Worm (Caenorhabditis elegans) whole organism, young adult: ENCODE measurements around the gene Y55F3AM.11.

ENCODE experiments used
- B0035.1 ChIP-seq: sonication (generic microtip); optimal IDR thresholded peaks from 2 replicates; lab custom pipeline; 2016; ENCODE audit warnings: missing genetic modification characterization, mild to moderate bottlenecking, missing compliant biosample characterization, missing genotype, missing genetic modification reagents
- D2030.7 ChIP-seq: fragments of 200-800 bp; sonication (Bioruptor generic); IDR thresholded peaks from 2 replicates; pipeline ENCODE4 v1.3.6; 2022; ENCODE audit warnings: missing genetic modification reagents, missing genetic modification characterization, missing compliant biosample characterization
- F22D6.2 ChIP-seq: sonication (generic microtip); optimal IDR thresholded peaks from 2 replicates; lab custom pipeline; 2016; ENCODE audit warnings: mild to moderate bottlenecking, missing genetic modification characterization, missing compliant biosample characterization
- F23B12.7 ChIP-seq: sonication (generic microtip); optimal IDR thresholded peaks from 2 replicates; lab custom pipeline; 2017; ENCODE audit warnings: missing genetic modification characterization, mild to moderate bottlenecking, missing compliant biosample characterization, antibody characterized with exemption, moderate library complexity; ENCODE audit not compliant: insufficient read depth
- F37B4.10 ChIP-seq: fragments of 200-800 bp; sonication (Bioruptor generic); IDR thresholded peaks from 2 replicates; pipeline ENCODE4 v1.3.6; 2022; ENCODE audit warnings: missing genetic modification characterization, missing compliant biosample characterization
- F49E8.2 ChIP-seq: sonication (generic microtip); optimal IDR thresholded peaks from 3 replicates; lab custom pipeline; 2017; ENCODE audit warnings: missing genetic modification characterization, mild to moderate bottlenecking, missing compliant biosample characterization, antibody characterized with exemption, moderate library complexity; ENCODE audit not compliant: insufficient read depth
- F57A8.1 ChIP-seq: fragments of 200-800 bp; sonication (Bioruptor generic); optimal IDR thresholded peaks from 2 replicates; lab custom pipeline; 2018; ENCODE audit warnings: mild to moderate bottlenecking, missing genetic modification characterization, moderate library complexity, missing compliant biosample characterization
- K11D2.4 ChIP-seq: fragments of 200-800 bp; sonication (Bioruptor generic); IDR thresholded peaks from 2 replicates; pipeline ENCODE4 v1.3.6; 2022; ENCODE audit warnings: missing genetic modification reagents, missing genetic modification characterization, missing compliant biosample characterization
- K12H6.12 ChIP-seq: fragments of 200-800 bp; sonication (Bioruptor generic); optimal IDR thresholded peaks from 2 replicates; lab custom pipeline; 2018; ENCODE audit warnings: mild to moderate bottlenecking, missing genetic modification characterization, missing compliant biosample characterization
- Y53F4B.3 ChIP-seq: fragments of 200-800 bp; sonication (Bioruptor generic); IDR thresholded peaks from 2 replicates; pipeline ENCODE4 v1.3.6; 2022; ENCODE audit warnings: missing genetic modification reagents, missing genetic modification characterization, missing compliant biosample characterization
- Y79H2A.3 ChIP-seq: fragments of 200-800 bp; sonication (Bioruptor generic); conservative IDR thresholded peaks from 2 replicates; pipeline ENCODE4 v1.3.6; 2022; ENCODE audit warnings: missing genetic modification reagents, missing genetic modification characterization, missing compliant biosample characterization
- Y95B8A.8 ChIP-seq: fragments of 200-800 bp; sonication (Bioruptor generic); IDR thresholded peaks from 2 replicates; pipeline ENCODE4 v1.3.6; 2022; ENCODE audit warnings: missing genetic modification reagents, missing genetic modification characterization, missing compliant biosample characterization
- aptf-3 ChIP-seq: fragments of 200-800 bp; sonication (Bioruptor generic); IDR thresholded peaks from 2 replicates; pipeline ENCODE4 v1.3.6; 2022; ENCODE audit warnings: missing genetic modification characterization, missing compliant biosample characterization
- attf-6 ChIP-seq: fragments of 200-800 bp; sonication (Bioruptor generic); IDR thresholded peaks from 2 replicates; pipeline ENCODE4 v1.3.6; 2022; ENCODE audit warnings: missing genetic modification reagents, missing genetic modification characterization, missing compliant biosample characterization
- ceh-27 ChIP-seq: fragments of 200-800 bp; sonication (Bioruptor generic); optimal IDR thresholded peaks from 2 replicates; lab custom pipeline; 2018; ENCODE audit warnings: mild to moderate bottlenecking, missing genetic modification characterization, moderate library complexity, missing compliant biosample characterization
- ceh-40 ChIP-seq: fragments of 200-800 bp; sonication (Bioruptor generic); IDR thresholded peaks from 2 replicates; pipeline ENCODE4 v1.3.6; 2022; ENCODE audit warnings: missing genetic modification characterization, missing compliant biosample characterization
- ceh-79 ChIP-seq: sonication (generic microtip); optimal IDR thresholded peaks from 2 replicates; lab custom pipeline; 2017; ENCODE audit warnings: mild to moderate bottlenecking, missing genetic modification characterization, missing compliant biosample characterization
- ceh-91 ChIP-seq: fragments of 200-800 bp; sonication (Bioruptor generic); IDR thresholded peaks from 2 replicates; pipeline ENCODE4 v1.3.6; 2022; ENCODE audit warnings: missing genetic modification reagents, missing genetic modification characterization, missing compliant biosample characterization
- die-1 ChIP-seq: sonication (generic microtip); optimal IDR thresholded peaks from 2 replicates; lab custom pipeline; 2016; ENCODE audit warnings: missing genotype, mild to moderate bottlenecking, missing genetic modification characterization, missing compliant biosample characterization
- dpff-1 ChIP-seq: sonication (generic microtip); optimal IDR thresholded peaks from 2 replicates; lab custom pipeline; 2017; ENCODE audit warnings: mild to moderate bottlenecking, missing genetic modification characterization, missing compliant biosample characterization
- dpl-1 ChIP-seq: fragments of 150-350 bp; optimal IDR thresholded peaks from 2 replicates; lab custom pipeline; 2014; ENCODE audit warnings: missing biosample characterization, missing genetic modification reagents, missing genetic modification characterization
- efl-1 ChIP-seq: fragments of 150-350 bp; optimal IDR thresholded peaks from 2 replicates; lab custom pipeline; 2014; ENCODE audit warnings: missing biosample characterization, missing genetic modification reagents, missing genetic modification characterization
- fkh-3 ChIP-seq: sonication (generic microtip); optimal IDR thresholded peaks from 2 replicates; lab custom pipeline; 2016; ENCODE audit warnings: mild to moderate bottlenecking, missing genetic modification characterization, missing compliant biosample characterization
- him-1 ChIP-seq: sonication (generic microtip); optimal IDR thresholded peaks from 2 replicates; lab custom pipeline; 2016; ENCODE audit warnings: missing genotype, missing genetic modification reagents, missing genetic modification characterization, missing compliant biosample characterization
- hsf-1 ChIP-seq: fragments of 200-800 bp; sonication (Bioruptor generic); IDR thresholded peaks from 2 replicates; pipeline ENCODE4 v1.3.6; 2022; ENCODE audit warnings: missing genetic modification reagents, missing genetic modification characterization, missing compliant biosample characterization
- lin-26 ChIP-seq: fragments of 200-800 bp; sonication (Bioruptor generic); IDR thresholded peaks from 2 replicates; pipeline ENCODE4 v1.3.6; 2022; ENCODE audit warnings: missing genetic modification reagents, missing genetic modification characterization, missing compliant biosample characterization
- lin-35 ChIP-seq, 3 experiments: fragments of 150-350 bp in 2 of 3; sonication (generic microtip) in 1 of 3; optimal IDR thresholded peaks; 2 replicates each; lab custom pipeline; 2014 to 2018; ENCODE audit warnings: missing biosample characterization in 3 of 3, missing genetic modification characterization in 3 of 3, missing genetic modification reagents in 3 of 3
- lin-54 ChIP-seq: fragments of 200-800 bp; sonication (Bioruptor generic); optimal IDR thresholded peaks from 2 replicates; lab custom pipeline; 2018; ENCODE audit warnings: mild to moderate bottlenecking, missing genetic modification characterization, missing compliant biosample characterization
- lir-1 ChIP-seq: fragments of 200-800 bp; sonication (Bioruptor generic); conservative IDR thresholded peaks from 2 replicates; pipeline ENCODE4 v1.3.6; 2022; ENCODE audit warnings: missing genetic modification reagents, missing genetic modification characterization, missing compliant biosample characterization
- lsl-1 ChIP-seq: fragments of 200-800 bp; sonication (Bioruptor generic); optimal IDR thresholded peaks from 2 replicates; lab custom pipeline; 2018; ENCODE audit warnings: mild to moderate bottlenecking, missing genetic modification characterization, moderate library complexity, missing compliant biosample characterization
- madf-8 ChIP-seq: fragments of 200-800 bp; sonication (Bioruptor generic); conservative IDR thresholded peaks from 2 replicates; pipeline ENCODE4 v1.3.6; 2022; ENCODE audit warnings: missing genetic modification reagents, missing genetic modification characterization, missing compliant biosample characterization
- nfya-1 ChIP-seq: sonication (generic microtip); optimal IDR thresholded peaks from 2 replicates; lab custom pipeline; 2017; ENCODE audit warnings: antibody characterized with exemption, missing compliant biosample characterization, missing genetic modification characterization, borderline replicate concordance; ENCODE audit not compliant: insufficient read depth
- nfya-2 ChIP-seq: fragments of 200-800 bp; sonication (Bioruptor generic); IDR thresholded peaks from 2 replicates; pipeline ENCODE4 v1.3.6; 2022; ENCODE audit warnings: missing genetic modification reagents, missing genetic modification characterization, missing compliant biosample characterization
- nhr-27 ChIP-seq: fragments of 200-800 bp; sonication (Bioruptor generic); optimal IDR thresholded peaks from 2 replicates; lab custom pipeline; 2018; ENCODE audit warnings: mild to moderate bottlenecking, missing genetic modification characterization, moderate library complexity, missing compliant biosample characterization
- nhr-90 ChIP-seq: sonication (generic microtip); optimal IDR thresholded peaks from 2 replicates; lab custom pipeline; 2016; ENCODE audit warnings: missing genotype, mild to moderate bottlenecking, missing genetic modification characterization, missing compliant biosample characterization
- rcor-1 ChIP-seq: fragments of 200-800 bp; sonication (Bioruptor generic); IDR thresholded peaks from 2 replicates; pipeline ENCODE4 v1.3.6; 2022; ENCODE audit warnings: missing genetic modification reagents, missing genetic modification characterization, missing compliant biosample characterization
- rec-8 ChIP-seq, 2 experiments: sonication (generic microtip); optimal IDR thresholded peaks; 2 replicates each; lab custom pipeline; 2016; ENCODE audit warnings: mild to moderate bottlenecking in 2 of 2, missing genetic modification characterization in 2 of 2, missing genetic modification reagents in 2 of 2, missing genotype in 2 of 2, missing biosample characterization in 1 of 2, missing compliant biosample characterization in 1 of 2, moderate library complexity in 1 of 2
- repo-1 ChIP-seq: sonication (generic microtip); optimal IDR thresholded peaks from 2 replicates; lab custom pipeline; 2017; ENCODE audit warnings: mild to moderate bottlenecking, missing genetic modification characterization, missing compliant biosample characterization
- rpc-1 ChIP-seq, 2 experiments: fragments of 150-350 bp in 1 of 2; sonication (generic microtip) in 1 of 2; optimal IDR thresholded peaks; 2 replicates each; lab custom pipeline; 2014 to 2018; ENCODE audit warnings: missing biosample characterization in 1 of 2, missing genetic modification characterization in 1 of 2, missing genetic modification reagents in 1 of 2, missing genotype in 1 of 2
- sdz-38 ChIP-seq: sonication (generic microtip); optimal IDR thresholded peaks from 2 replicates; lab custom pipeline; 2016; ENCODE audit warnings: missing genotype, missing genetic modification characterization, missing compliant biosample characterization
- sea-2 ChIP-seq: fragments of 200-800 bp; sonication (Bioruptor generic); IDR thresholded peaks from 2 replicates; pipeline ENCODE4 v1.3.6; 2022; ENCODE audit warnings: missing genetic modification characterization, missing compliant biosample characterization
- tbp1 ChIP-seq: fragments of 200-800 bp; sonication (Bioruptor generic); optimal IDR thresholded peaks from 2 replicates; lab custom pipeline; 2018; ENCODE audit warnings: mild to moderate bottlenecking, missing genetic modification characterization, missing compliant biosample characterization
- unc-130 ChIP-seq: sonication (generic microtip); optimal IDR thresholded peaks from 2 replicates; lab custom pipeline; 2016; ENCODE audit warnings: missing genetic modification reagents, missing genetic modification characterization, missing compliant biosample characterization
- unc-62 ChIP-seq: fragments of 150-350 bp; optimal IDR thresholded peaks from 2 replicates; lab custom pipeline; 2014; ENCODE audit warnings: missing biosample characterization, missing genetic modification reagents, missing genetic modification characterization
- xnd-1 ChIP-seq: sonication (generic microtip); optimal IDR thresholded peaks from 2 replicates; lab custom pipeline; 2016; ENCODE audit warnings: missing genotype, missing genetic modification reagents, missing genetic modification characterization, missing compliant biosample characterization
- zim-3 ChIP-seq: sonication (generic microtip); optimal IDR thresholded peaks from 2 replicates; lab custom pipeline; 2017; ENCODE audit warnings: mild to moderate bottlenecking, missing genetic modification characterization, moderate library complexity, missing compliant biosample characterization
- ztf-22 ChIP-seq: fragments of 200-800 bp; sonication (Bioruptor generic); optimal IDR thresholded peaks from 2 replicates; lab custom pipeline; 2018; ENCODE audit warnings: mild to moderate bottlenecking, missing genetic modification characterization, moderate library complexity, missing compliant biosample characterization
- ztf-6 ChIP-seq: fragments of 200-800 bp; sonication (Bioruptor generic); IDR thresholded peaks from 2 replicates; pipeline ENCODE4 v1.3.6; 2022; ENCODE audit warnings: missing genetic modification reagents, missing genetic modification characterization, missing compliant biosample characterization

Gene Y55F3AM.11

DNA sequence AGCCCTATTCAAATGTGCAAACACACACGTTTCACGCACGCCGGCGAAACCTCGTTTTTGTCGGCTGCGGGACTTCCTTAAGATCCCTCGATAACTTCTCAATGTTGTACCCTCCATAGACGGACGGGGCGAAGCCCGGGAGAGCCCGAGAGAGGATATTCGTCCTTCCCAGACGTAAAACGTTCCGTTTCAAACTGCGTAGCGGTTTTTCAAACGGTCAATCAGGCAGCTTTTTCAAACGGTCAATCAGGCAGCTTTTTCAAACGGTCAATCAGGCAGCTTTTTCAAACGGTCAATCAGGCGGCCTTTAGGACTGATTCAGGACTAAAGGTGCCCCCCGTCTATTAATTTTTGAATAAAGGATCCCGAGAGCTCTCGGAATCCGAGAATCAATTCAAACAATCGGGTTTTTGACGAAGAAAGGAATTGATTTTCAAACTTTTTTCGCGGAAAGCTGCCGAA lies 53.0 kb downstream of the Y55F3AM.11 start (continued):
- TF ChIP-seq K12H6.12 (tag; lab: Kevin White, UChicago) (peak; percentile 37), nfya-1 (tag; lab: Kevin White, UChicago) (no peak), lin-35 (GFP tag; optimal IDR thresholded peaks at IDR 0.05; lab: Kevin White, UChicago) (no peak), lin-26 (GFP tag; lab: Robert Waterston, UW) (peak; percentile 93), rpc-1 (optimal IDR thresholded peaks at IDR 0.05; lab: Kevin White, UChicago) (no peak), rpc-1 (tag; optimal IDR thresholded peaks at IDR 0.05; lab: Kevin White, UChicago) (peak; percentile 5), F23B12.7 (tag; lab: Kevin White, UChicago) (peak; percentile 53), D2030.7 (GFP tag; lab: Robert Waterston, UW) (peak; percentile 100), sdz-38 (no peak), K11D2.4 (no peak), nhr-27 (tag; lab: Kevin White, UChicago) (no peak), xnd-1 (tag; lab: Kevin White, UChicago) (peak; percentile 52), Y79H2A.3 (GFP tag; lab: Robert Waterston, UW) (peak; percentile 88; the same call in 1 of the 2 replicates), sea-2 (GFP tag; lab: Robert Waterston, UW) (no peak), rec-8 (tag; optimal IDR thresholded peaks at IDR 0.05; lab: Kevin White, UChicago) (peak; percentile 20 to 80), B0035.1 (no peak), lsl-1 (GFP tag; lab: Kevin White, UChicago) (peak; percentile 85), unc-130 (GFP tag; lab: Kevin White, UChicago) (peak; percentile 76), him-1 (peak; percentile 80), rcor-1 (GFP tag; lab: Robert Waterston, UW) (peak; percentile 84), F22D6.2 (tag; lab: Kevin White, UChicago) (no peak), efl-1 (GFP tag; lab: Kevin White, UChicago) (peak; percentile 62), F57A8.1 (GFP tag; lab: Kevin White, UChicago) (no peak), lir-1 (GFP tag; lab: Robert Waterston, UW) (peak; percentile 68), ztf-6 (no peak), unc-62 (GFP tag; lab: Kevin White, UChicago) (no peak), ceh-79 (tag; lab: Kevin White, UChicago) (peak; percentile 79), ceh-40 (GFP tag; lab: Robert Waterston, UW) (no peak), F49E8.2 (tag; lab: Kevin White, UChicago) (peak; percentile 98), tbp1 (peak; percentile 80), F37B4.10 (peak; percentile 85; the same call in 1 of the 2 replicates), fkh-3 (no peak), ceh-91 (GFP tag; lab: Robert Waterston, UW) (peak; percentile 82; the same call in 1 of the 2 replicates), ceh-27 (GFP tag; lab: Kevin White, UChicago) (no peak), nfya-2 (GFP tag; lab: Robert Waterston, UW) (peak; percentile 19; the same call in 1 of the 2 replicates), zim-3 (tag; lab: Kevin White, UChicago) (peak; percentile 90), madf-8 (peak; percentile 43), Y53F4B.3 (GFP tag; lab: Robert Waterston, UW) (peak; percentile 82), lin-54 (GFP tag; lab: Kevin White, UChicago) (peak; percentile 89), ztf-22 (GFP tag; lab: Kevin White, UChicago) (no peak), Y95B8A.8 (GFP tag; lab: Robert Waterston, UW) (peak; percentile 87), die-1 (tag; lab: Kevin White, UChicago) (peak; percentile 71), attf-6 (GFP tag; lab: Robert Waterston, UW) (peak; percentile 96), dpl-1 (GFP tag; lab: Kevin White, UChicago) (peak; percentile 35), aptf-3 (peak; percentile 87; the same call in 1 of the 2 replicates), nhr-90 (tag; lab: Kevin White, UChicago) (peak; percentile 56), repo-1 (tag; lab: Kevin White, UChicago) (peak; percentile 69), dpff-1 (peak; percentile 83), hsf-1 (GFP tag; lab: Robert Waterston, UW) (peak; percentile 80)
